Fruit fly (Drosophila melanogaster): Measurements from ENCODE around the gene Mst77Y-4.
"Not testable (repeated sequence)": the region's sequence is repeated elsewhere in the genome, so short reads cannot be mapped to it uniquely, and the experiment has no call there.

DNA sequence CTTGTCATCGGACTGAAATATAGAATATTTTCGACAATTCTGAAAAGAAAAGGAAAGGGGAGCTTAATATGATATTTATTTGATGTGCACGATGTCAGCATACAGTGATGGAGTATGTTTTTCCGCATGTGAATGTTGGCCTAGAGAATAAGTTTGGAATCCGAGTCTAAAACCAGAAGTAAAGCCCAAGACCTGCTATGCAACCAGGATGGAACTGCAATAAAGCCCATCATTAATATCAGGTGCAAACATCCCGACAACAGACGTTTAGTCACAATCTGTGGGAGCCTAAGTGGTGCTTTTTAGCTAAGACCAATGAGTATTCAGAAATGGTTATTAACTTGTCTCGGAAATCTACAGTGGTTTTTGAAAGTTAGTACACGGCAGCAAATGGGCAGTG lies 31.5 kb upstream of the Mst77Y-4 start, which contains the start of gene CG46192:
- TF ChIP-seq ttk, psq, Myc, h (optimal IDR thresholded peaks at IDR 0.05): not testable (repeated sequence)

All from Kc167 (cell line).